Worm (Caenorhabditis elegans) whole organism, late embryonic: ENCODE measurements around the gene F19F10.3.
A peak's percentile ranks its signal among the peaks of the same experiment; 100 is the strongest.

Experiments used
- C38D4.7 ChIP-seq: fragments of 200-800 bp; sonication (Bioruptor generic); optimal IDR thresholded peaks from 2 replicates; lab custom pipeline; 2018; ENCODE audit warnings: mild to moderate bottlenecking, missing genetic modification characterization, moderate library complexity, missing compliant biosample characterization
- F13H6.1 ChIP-seq: sonication (generic microtip); optimal IDR thresholded peaks from 2 replicates; lab custom pipeline; 2016; ENCODE audit warnings: missing genetic modification characterization, missing compliant biosample characterization
- T23F11.4 ChIP-seq: fragments of 200-800 bp; sonication (Bioruptor generic); optimal IDR thresholded peaks from 2 replicates; lab custom pipeline; 2018; ENCODE audit warnings: mild to moderate bottlenecking, missing genetic modification characterization, missing compliant biosample characterization
- ama-1 ChIP-seq: fragments of 150-350 bp; optimal IDR thresholded peaks from 2 replicates; lab custom pipeline; 2014
- ceh-14 ChIP-seq: sonication (generic microtip); optimal IDR thresholded peaks from 2 replicates; lab custom pipeline; 2016; ENCODE audit warnings: missing genotype, missing genetic modification characterization, missing compliant biosample characterization
- ceh-30 ChIP-seq: fragments of 150-350 bp; optimal IDR thresholded peaks from 2 replicates; lab custom pipeline; 2014; ENCODE audit warnings: missing biosample characterization, missing genetic modification characterization
- ceh-45 ChIP-seq: fragments of 200-800 bp; sonication (Bioruptor generic); IDR thresholded peaks from 2 replicates; pipeline ENCODE4 v1.3.6; 2022; ENCODE audit warnings: missing genetic modification reagents, missing genetic modification characterization, missing compliant biosample characterization
- ceh-48 ChIP-seq: sonication (generic microtip); optimal IDR thresholded peaks from 2 replicates; lab custom pipeline; 2016; ENCODE audit warnings: missing genetic modification characterization, inconsistent platforms, missing compliant biosample characterization
- elt-2 ChIP-seq: sonication (generic microtip); optimal IDR thresholded peaks from 2 replicates; lab custom pipeline; 2016; ENCODE audit warnings: missing genetic modification reagents, missing genetic modification characterization, missing compliant biosample characterization
- ets-4 ChIP-seq: sonication (generic microtip); optimal IDR thresholded peaks from 2 replicates; lab custom pipeline; 2016; ENCODE audit warnings: missing genetic modification characterization, missing compliant biosample characterization
- fax-1 ChIP-seq: sonication (generic microtip); optimal IDR thresholded peaks from 2 replicates; lab custom pipeline; 2016; ENCODE audit warnings: missing genotype, missing genetic modification characterization, missing compliant biosample characterization
- fkh-10 ChIP-seq: fragments of 150-350 bp; optimal IDR thresholded peaks from 2 replicates; lab custom pipeline; 2014; ENCODE audit warnings: missing biosample characterization, missing genetic modification reagents, missing genetic modification characterization
- fkh-6 ChIP-seq: sonication (generic microtip); optimal IDR thresholded peaks from 2 replicates; lab custom pipeline; 2016; ENCODE audit warnings: missing genetic modification characterization, missing compliant biosample characterization
- gmeb-2 ChIP-seq: sonication (generic microtip); optimal IDR thresholded peaks from 2 replicates; lab custom pipeline; 2016; ENCODE audit warnings: missing genetic modification characterization, inconsistent platforms, missing compliant biosample characterization
- hlh-13 ChIP-seq: fragments of 200-800 bp; sonication (Bioruptor generic); optimal IDR thresholded peaks from 2 replicates; lab custom pipeline; 2018; ENCODE audit warnings: mild to moderate bottlenecking, missing genetic modification characterization, missing compliant biosample characterization
- hlh-15 ChIP-seq: sonication (generic microtip); optimal IDR thresholded peaks from 2 replicates; lab custom pipeline; 2016; ENCODE audit warnings: missing genetic modification characterization, missing compliant biosample characterization
- hlh-30 ChIP-seq: sonication (generic microtip); optimal IDR thresholded peaks from 2 replicates; lab custom pipeline; 2017; ENCODE audit warnings: antibody characterized with exemption, missing genetic modification characterization, missing compliant biosample characterization; ENCODE audit not compliant: insufficient read depth
- lin-11 ChIP-seq: fragments of 200-800 bp; sonication (Bioruptor generic); optimal IDR thresholded peaks from 2 replicates; lab custom pipeline; 2018; ENCODE audit warnings: mild to moderate bottlenecking, missing genetic modification characterization, missing compliant biosample characterization
- madf-2 ChIP-seq: sonication (generic microtip); optimal IDR thresholded peaks from 2 replicates; lab custom pipeline; 2017; ENCODE audit warnings: missing genetic modification characterization, missing compliant biosample characterization
- mec-3 ChIP-seq: sonication (generic microtip); optimal IDR thresholded peaks from 2 replicates; lab custom pipeline; 2016; ENCODE audit warnings: borderline replicate concordance, missing genetic modification characterization, missing compliant biosample characterization
- nfya-1 ChIP-seq: sonication (generic microtip); optimal IDR thresholded peaks from 2 replicates; lab custom pipeline; 2017; ENCODE audit warnings: missing genetic modification characterization, mild to moderate bottlenecking, missing compliant biosample characterization, antibody characterized with exemption, moderate library complexity
- npax-4 ChIP-seq: sonication (generic microtip); optimal IDR thresholded peaks from 2 replicates; lab custom pipeline; 2016; ENCODE audit warnings: missing genetic modification characterization, missing compliant biosample characterization
- pag-3 ChIP-seq: sonication (generic microtip); optimal IDR thresholded peaks from 2 replicates; lab custom pipeline; 2016; ENCODE audit warnings: missing compliant biosample characterization, missing genetic modification characterization, borderline replicate concordance
- pqm-1 ChIP-seq: sonication (generic microtip); optimal IDR thresholded peaks from 2 replicates; lab custom pipeline; 2016; ENCODE audit warnings: missing genetic modification characterization, missing compliant biosample characterization
- ref-2 ChIP-seq: sonication (generic microtip); optimal IDR thresholded peaks from 2 replicates; lab custom pipeline; 2016; ENCODE audit warnings: missing genetic modification characterization, missing compliant biosample characterization
- ttx-3 ChIP-seq: sonication (generic microtip); optimal IDR thresholded peaks from 2 replicates; lab custom pipeline; 2016; ENCODE audit warnings: missing genetic modification reagents, missing genetic modification characterization, missing compliant biosample characterization
- unc-3 ChIP-seq, 2 experiments: fragments of 200-800 bp in 1 of 2; sonication (Bioruptor generic) in 1 of 2; sonication (generic microtip) in 1 of 2; conservative IDR thresholded peaks in 1 of 2; optimal IDR thresholded peaks in 1 of 2; 2 replicates each; pipeline versions ENCODE4 v1.3.6 to Lab custom; 2016 to 2022; ENCODE audit warnings: missing compliant biosample characterization in 2 of 2, missing genetic modification characterization in 2 of 2, missing genetic modification reagents in 1 of 2
- unc-42 ChIP-seq: sonication (generic microtip); optimal IDR thresholded peaks from 2 replicates; lab custom pipeline; 2016; ENCODE audit warnings: missing genotype, missing genetic modification characterization, missing compliant biosample characterization
- unc-55 ChIP-seq: sonication (generic microtip); optimal IDR thresholded peaks from 2 replicates; lab custom pipeline; 2017; ENCODE audit warnings: missing biosample characterization, missing genetic modification reagents, missing genetic modification characterization
- unc-86 ChIP-seq: sonication (generic microtip); optimal IDR thresholded peaks from 2 replicates; lab custom pipeline; 2016; ENCODE audit warnings: missing genetic modification characterization, missing compliant biosample characterization
- ztf-16 ChIP-seq: sonication (generic microtip); optimal IDR thresholded peaks from 2 replicates; lab custom pipeline; 2017; ENCODE audit warnings: missing genetic modification characterization, missing compliant biosample characterization

The F19F10.3 gene

DNA sequence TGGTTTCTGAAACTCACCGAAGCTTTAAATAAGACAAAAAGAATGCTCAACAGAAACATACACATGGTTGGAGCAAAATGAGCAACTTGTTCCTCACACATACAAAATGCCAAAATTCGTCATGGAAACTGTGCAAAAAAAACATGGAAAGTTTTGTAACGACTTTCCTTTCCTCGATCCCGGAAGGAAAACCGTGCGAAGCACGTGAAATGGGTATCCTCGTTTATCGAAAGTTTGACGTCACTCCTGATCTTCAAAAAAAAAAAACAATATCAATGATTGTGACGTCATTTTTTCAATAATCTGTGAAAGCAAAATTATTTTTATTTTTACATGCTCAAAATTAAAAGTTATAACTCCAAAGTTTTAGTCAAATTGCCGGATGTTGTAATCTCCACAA lies 18.4 kb downstream of the F19F10.3 start, which contains the start of gene clec-212:
clec-212 (minus strand) TSS at position 101 of the 400 bp plus-strand sequence.
- TF ChIP-seq ama-1 (no peak), C38D4.7 (GFP tag; lab: Kevin White, UChicago) (no peak), mec-3 (tag; lab: Kevin White, UChicago) (no peak), ztf-16 (no peak), pqm-1 (no peak), ttx-3 (tag; lab: Kevin White, UChicago) (no peak), unc-55 (no peak)

DNA sequence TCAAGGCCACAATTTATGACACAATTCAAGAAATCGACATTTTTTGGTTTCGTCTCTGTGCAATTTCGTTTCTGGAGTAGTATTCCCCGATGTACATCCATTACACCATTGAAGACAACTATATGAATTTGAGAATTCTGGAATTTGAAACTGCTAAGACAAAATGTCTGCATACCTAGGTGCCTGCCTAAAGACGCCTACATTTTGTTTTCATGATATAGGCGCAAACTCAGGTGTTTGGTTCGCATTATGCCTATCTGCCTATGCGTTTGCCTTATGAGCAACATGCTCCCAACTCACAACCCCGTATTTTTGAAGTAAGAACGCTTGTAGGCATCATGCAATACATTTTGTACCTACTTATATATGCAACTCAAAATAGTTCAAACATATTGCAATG lies 19.0 kb downstream of the F19F10.3 start, which contains the start of gene F19F10.14:
F19F10.14 (minus strand) TSS at position 101 of the 400 bp plus-strand sequence.
- TF ChIP-seq ceh-45 (GFP tag; lab: Robert Waterston, UW) (no peak), hlh-30 (tag; lab: Kevin White, UChicago) (no peak), elt-2 (tag; lab: Kevin White, UChicago) (no peak), ref-2 (tag; lab: Kevin White, UChicago) (no peak), unc-86 (tag; lab: Kevin White, UChicago) (no peak), pqm-1 (no peak), npax-4 (no peak), madf-2 (no peak), unc-55 (no peak), unc-3 (GFP tag; conservative IDR thresholded peaks at IDR 0.05; lab: Robert Waterston, UW) (no peak), unc-3 (tag; optimal IDR thresholded peaks at IDR 0.05; lab: Kevin White, UChicago) (no peak), gmeb-2 (tag; lab: Kevin White, UChicago) (no peak), hlh-15 (tag; lab: Kevin White, UChicago) (no peak), ets-4 (no peak), fkh-10 (GFP tag; lab: Kevin White, UChicago) (no peak), ztf-16 (no peak), T23F11.4 (GFP tag; lab: Kevin White, UChicago) (no peak)

DNA sequence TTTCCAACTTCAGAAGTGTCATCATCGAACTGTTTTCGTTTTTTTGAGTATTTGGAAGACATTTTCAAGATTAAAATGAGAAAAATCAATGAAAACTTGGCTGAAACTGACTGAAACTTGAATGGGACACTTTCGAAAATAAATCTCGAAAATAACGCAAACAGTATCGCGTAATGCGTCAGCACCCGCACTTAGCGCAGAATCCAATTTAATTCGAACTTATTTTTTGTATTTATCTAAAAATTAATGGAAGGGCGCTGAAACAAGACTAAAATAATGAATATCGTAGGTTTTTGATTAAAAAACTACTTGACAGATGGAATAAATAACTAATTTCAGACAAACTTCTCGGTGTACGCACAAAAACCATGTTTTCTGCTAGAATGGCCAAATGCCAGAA lies 23.6 kb downstream of the F19F10.3 start, which contains the start of the genes snu-66 and ints-9:
snu-66 (minus strand) TSS at position 108 of the 400 bp plus-strand sequence.
ints-9 (plus strand) TSS at position 240 of the 400 bp plus-strand sequence.
- no peak for TF ChIP-seq F13H6.1 (tag; lab: Kevin White, UChicago)
- peak; percentile 66 for TF ChIP-seq unc-42 (tag; lab: Kevin White, UChicago)

DNA sequence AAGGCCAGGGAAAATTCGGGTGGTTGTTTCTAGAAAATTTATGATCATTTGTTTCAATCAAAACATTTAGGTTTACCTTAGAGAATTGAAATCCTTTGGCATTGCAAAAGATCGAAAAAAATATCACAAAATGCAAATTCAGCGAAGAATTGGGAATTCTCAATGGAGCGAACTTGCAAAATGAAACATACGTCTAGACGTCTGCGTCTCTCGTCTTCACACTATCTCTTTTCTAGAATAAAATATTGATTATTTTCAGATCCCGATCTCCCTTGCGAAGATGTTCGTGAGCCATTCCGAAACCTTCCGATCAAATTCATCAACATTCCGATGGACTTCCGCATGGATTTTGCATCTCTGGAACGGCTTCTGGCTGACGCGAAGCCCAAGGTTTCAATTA lies 28.5 kb downstream of the F19F10.3 start, which contains the start of gene ets-6:
ets-6 (minus strand) TSS at position 169 of the 400 bp plus-strand sequence.
- peak; percentile 85 for TF ChIP-seq ceh-48 (tag; lab: Kevin White, UChicago)
- no peak for TF ChIP-seq hlh-13 (GFP tag; lab: Kevin White, UChicago)

DNA sequence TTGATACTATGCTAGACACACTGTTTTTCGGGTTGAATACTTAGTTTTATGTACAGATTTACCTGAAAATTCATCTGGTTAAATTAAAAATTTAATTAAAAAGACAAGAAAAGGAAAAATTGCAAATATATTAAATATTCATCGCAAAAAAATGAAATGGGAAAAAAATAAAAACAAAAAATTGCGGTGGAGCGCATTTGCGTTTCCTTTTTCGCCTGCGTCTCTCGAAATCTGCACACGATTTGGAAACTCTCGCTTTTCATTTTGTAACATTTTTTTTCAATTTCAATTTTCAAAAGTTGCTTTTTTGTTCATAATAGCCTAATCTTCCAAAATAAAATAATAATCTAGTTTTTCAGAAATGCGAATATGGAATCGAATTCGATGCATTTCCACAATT lies 35.7 kb downstream of the F19F10.3 start, which contains the start of the genes F19F10.11 and C50E3.5:
F19F10.11 (minus strand) TSS at position 68 of the 400 bp plus-strand sequence.
C50E3.5 (plus strand) TSS at position 360 of the 400 bp plus-strand sequence.
- peak; percentile 6 for TF ChIP-seq ceh-14 (tag; lab: Kevin White, UChicago)
- no peak for TF ChIP-seq unc-3 (GFP tag; conservative IDR thresholded peaks at IDR 0.05; lab: Robert Waterston, UW)
- no peak for TF ChIP-seq unc-3 (tag; optimal IDR thresholded peaks at IDR 0.05; lab: Kevin White, UChicago)

DNA sequence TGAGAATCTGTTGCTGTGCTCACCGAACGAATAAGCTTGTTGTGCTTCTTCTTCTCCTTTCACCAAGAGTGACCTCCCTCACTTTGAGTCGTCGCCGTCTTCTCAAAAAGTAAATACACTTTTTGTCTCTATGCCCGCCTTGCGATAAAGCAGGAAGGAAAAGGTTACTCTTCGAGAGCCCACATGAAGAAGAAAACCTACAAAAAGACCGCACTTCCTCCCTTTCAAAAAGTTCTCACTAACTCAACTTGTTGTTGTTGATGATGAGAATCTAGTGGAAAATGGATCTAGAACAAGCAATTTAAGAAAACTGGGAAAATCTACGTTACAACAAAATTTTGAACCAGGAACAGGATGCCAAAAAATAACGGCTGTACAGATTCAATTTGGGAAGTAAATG lies 38.5 kb downstream of the F19F10.3 start, which contains the start of gene C50E3.6:
C50E3.6 (minus strand) TSS at position 101 of the 400 bp plus-strand sequence.
- TF ChIP-seq pag-3 (tag; lab: Kevin White, UChicago) (no peak), ttx-3 (tag; lab: Kevin White, UChicago) (no peak), lin-11 (tag; lab: Kevin White, UChicago) (no peak), ceh-30 (no peak), C38D4.7 (GFP tag; lab: Kevin White, UChicago) (no peak), ceh-45 (GFP tag; lab: Robert Waterston, UW) (no peak), unc-55 (no peak)

DNA sequence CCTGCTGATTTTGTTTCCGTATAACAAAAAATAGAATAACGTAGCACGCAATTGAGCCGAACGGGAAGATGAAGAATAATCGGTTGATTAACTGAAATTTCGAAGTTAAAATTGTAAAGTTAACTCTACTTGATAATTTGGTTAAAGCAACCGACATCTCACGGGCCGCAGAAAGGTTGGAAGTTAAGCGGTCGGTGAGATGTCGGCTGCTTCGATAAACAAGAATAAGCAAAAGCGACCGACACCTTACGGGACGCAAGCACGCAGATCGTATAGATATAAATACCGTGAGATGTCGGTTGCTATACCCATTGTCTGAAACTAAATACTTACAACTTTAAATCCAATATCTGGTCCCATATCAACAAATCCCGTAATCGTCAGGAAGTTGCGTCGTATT lies 43.2 kb downstream of the F19F10.3 start:
- TF ChIP-seq nfya-1 (tag; lab: Kevin White, UChicago) (no peak), fkh-6 (tag; lab: Kevin White, UChicago) (no peak), T23F11.4 (GFP tag; lab: Kevin White, UChicago) (no peak), fax-1 (tag; lab: Kevin White, UChicago) (no peak)
